Worm (Caenorhabditis elegans): ENCODE data around the gene fars-3.

DNA sequence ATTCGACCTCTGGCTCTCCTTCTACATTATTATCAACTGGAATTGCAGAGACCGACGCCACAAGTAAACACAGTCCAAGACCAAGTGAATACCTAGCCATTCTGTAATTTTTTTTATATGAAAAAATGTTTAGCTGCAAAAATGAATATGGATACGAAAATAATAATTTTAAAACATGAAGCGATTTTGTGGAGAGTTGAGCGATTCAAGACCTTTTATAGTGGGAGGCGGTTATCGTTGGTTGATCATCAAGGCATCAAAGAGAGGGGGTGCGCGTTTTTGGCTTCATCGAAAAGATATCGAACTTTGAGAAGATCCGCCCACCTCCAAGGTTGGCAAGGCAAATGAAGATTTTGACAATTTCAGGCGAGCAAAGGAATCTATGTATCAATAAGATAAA is 17.9 kb upstream of the fars-3 start, which contains the start of gene cut-3:
- no peak for TF ChIP-seq mep-1 (tag; optimal IDR thresholded peaks at IDR 0.05)
- TF ChIP-seq mls-2 (tag; optimal IDR thresholded peaks at IDR 0.05), result no peak
- no peak for TF ChIP-seq nhr-28 (tag; optimal IDR thresholded peaks at IDR 0.05)
- TF ChIP-seq ztf-11 (tag; optimal IDR thresholded peaks at IDR 0.05), result no peak
- no peak for TF ChIP-seq nhr-12 (tag; optimal IDR thresholded peaks at IDR 0.05)
- TF ChIP-seq lin-32 (GFP tag; optimal IDR thresholded peaks at IDR 0.05), result no peak
- TF ChIP-seq zip-8 (tag; optimal IDR thresholded peaks at IDR 0.05), result no peak
- TF ChIP-seq hlh-1 (tag; optimal IDR thresholded peaks at IDR 0.05), result no peak
- no peak for TF ChIP-seq nhr-76 (tag; optimal IDR thresholded peaks at IDR 0.05)
- no peak for TF ChIP-seq snpc-4 (tag; optimal IDR thresholded peaks at IDR 0.05)
- no peak for TF ChIP-seq elt-3 (tag; optimal IDR thresholded peaks at IDR 0.05)
- TF ChIP-seq lin-13 (tag; optimal IDR thresholded peaks at IDR 0.05), result no peak
- TF ChIP-seq nhr-237 (tag; optimal IDR thresholded peaks at IDR 0.05), result no peak
